Worm (Caenorhabditis elegans) whole organism, dauer: ENCODE data around the gene D1086.11.

Experiments used
- unc-62 ChIP-seq: sonication (generic microtip); optimal IDR thresholded peaks from 2 replicates; lab custom pipeline; 2017; ENCODE audit warnings: missing biosample characterization, missing genetic modification reagents, missing genetic modification characterization

The D1086.11 gene

DNA sequence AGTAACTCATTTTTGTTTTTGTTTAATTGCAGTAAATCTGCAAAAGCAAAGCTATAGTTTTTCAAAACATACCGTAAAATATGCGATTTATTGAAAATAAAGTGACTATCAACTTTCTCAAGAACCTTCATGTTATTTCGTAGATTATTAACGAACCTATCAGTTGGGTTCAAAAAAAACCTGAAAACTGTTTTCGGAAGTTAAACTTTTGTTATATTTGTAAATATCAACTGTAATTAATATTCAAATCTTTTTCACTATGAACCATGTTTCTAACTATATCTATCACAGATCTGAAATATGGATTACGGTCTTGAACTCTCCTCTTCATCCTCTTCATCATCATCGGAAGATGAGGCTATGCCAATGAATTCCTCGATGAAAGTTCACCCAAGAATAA is 13.8 kb downstream of the D1086.11 start, which contains the start of gene D1086.19:
D1086.19 (plus strand) TSS at position 301 of the 400 bp plus-strand sequence.
- no peak for TF ChIP-seq unc-62 (GFP tag; lab: Kevin White, UChicago)

DNA sequence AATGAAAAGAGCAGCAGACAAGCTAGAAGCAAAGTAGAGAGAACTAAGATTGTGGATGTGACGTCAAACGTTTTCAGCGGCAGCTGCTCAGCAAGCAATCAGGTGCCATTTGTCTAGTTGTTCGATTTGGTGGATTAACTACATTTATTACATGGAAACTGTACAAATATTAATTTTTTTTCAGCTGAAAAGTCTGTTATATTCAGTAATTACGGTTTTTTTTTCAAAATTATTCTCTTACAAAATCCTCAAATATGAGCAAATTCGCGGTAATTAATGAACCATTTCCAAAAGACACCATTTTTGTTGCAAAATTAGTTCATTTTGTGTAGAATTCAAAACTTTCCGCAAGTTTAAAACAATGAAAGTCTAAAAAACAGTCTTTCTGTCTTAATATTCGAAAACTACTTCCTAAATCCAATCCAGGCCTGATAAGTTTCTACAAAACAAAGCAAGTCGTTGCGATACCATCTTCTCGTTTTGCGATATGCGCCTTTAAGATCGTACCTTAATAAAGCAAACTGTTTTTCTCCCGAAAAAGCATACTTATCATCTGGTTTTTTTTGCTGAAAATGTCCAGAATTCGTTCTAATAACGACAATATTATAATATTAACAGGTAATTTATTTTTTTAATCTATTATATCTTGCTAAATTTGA is 16.2 kb downstream of the D1086.11 start, which contains the start of the genes D1086.5 and him-5:
D1086.5 (minus strand) TSS at position 51 of the 659 bp plus-strand sequence.
him-5 (plus strand) TSS at position 118 of the 659 bp plus-strand sequence.
- TF ChIP-seq unc-62 (GFP tag; lab: Kevin White, UChicago): no peak

DNA sequence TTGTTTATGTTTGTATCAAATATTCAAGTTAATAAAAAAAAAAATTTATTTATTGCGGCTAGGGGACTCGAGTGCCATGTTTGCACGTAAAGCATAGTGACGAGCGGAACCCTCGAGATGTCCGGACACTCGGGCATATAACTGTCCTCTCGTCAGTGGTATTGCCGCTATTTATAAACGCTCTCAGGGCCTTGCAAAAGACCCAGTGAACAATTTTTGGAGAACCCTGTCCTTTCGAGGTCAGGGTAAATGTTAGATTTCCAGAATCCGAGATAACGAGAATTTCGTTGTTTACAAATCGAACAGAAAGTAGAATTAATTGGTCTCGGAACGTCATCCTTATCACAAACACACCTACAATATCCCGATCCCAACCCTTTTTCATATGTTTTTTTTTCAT is 18.1 kb downstream of the D1086.11 start, which contains the start of gene D1086.3:
D1086.3 (plus strand) TSS at position 390 of the 400 bp plus-strand sequence.
- TF ChIP-seq unc-62 (GFP tag; lab: Kevin White, UChicago): no peak

DNA sequence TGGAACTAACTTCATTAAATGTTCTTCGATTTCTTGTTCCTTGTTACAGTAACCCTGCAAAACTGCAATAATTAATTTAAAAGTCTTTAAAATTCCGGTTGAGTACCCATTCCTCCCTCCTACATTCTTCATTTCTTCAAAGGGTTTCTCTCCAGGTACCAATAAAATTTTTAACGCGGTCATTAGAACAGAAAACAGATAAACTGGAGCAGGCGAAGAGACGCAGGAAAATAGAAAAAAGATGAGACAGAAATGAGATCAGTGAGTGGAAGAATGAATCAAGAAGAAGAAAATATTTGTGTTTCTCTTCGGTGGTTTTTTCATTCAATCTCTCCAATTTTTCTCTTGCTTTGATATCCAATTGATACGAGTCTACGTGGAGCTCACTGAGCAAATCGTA is 19.5 kb downstream of the D1086.11 start, which contains the start of gene D1086.8:
D1086.8 (plus strand) TSS at position 301 of the 400 bp plus-strand sequence.
- no peak for TF ChIP-seq unc-62 (GFP tag; lab: Kevin White, UChicago)

DNA sequence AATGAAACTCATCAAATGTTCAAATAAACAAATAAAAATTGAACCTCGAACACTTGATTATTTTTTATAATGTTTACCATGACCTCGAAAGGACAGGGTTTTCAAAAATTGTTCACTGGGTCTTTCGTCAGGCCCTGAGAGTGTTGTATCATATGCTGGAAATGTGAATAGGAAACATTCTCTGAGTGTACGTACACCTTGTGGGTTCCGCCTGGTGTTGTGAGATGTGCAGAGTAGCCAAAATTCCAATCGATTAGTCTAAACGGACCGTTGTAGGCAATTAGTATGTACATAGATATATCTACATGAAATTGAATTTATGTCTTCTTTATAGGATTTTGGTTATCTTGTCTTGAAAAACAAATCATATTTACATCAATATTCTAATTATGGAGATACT is 20.3 kb downstream of the D1086.11 start:
- no peak for TF ChIP-seq unc-62 (GFP tag; lab: Kevin White, UChicago)

DNA sequence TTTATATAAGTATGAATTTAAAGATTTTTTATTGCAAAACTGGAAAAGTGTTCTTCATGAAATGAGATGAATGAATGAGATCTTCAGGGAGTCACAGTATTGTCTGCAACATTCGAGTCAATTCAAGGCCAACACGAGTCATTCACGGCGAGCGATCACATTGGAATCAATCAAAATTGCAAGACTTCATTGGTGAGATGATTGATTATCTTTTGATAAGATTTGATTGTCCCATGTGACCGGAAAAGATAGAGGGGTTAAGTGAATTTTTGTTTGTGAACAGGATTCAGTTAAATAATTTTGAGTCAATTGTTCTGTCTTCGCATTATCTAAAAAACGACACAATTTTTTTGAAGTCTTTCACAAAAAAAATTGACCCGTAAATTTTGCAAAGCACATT is 20.7 kb downstream of the D1086.11 start:
- no peak for TF ChIP-seq unc-62 (GFP tag; lab: Kevin White, UChicago)

DNA sequence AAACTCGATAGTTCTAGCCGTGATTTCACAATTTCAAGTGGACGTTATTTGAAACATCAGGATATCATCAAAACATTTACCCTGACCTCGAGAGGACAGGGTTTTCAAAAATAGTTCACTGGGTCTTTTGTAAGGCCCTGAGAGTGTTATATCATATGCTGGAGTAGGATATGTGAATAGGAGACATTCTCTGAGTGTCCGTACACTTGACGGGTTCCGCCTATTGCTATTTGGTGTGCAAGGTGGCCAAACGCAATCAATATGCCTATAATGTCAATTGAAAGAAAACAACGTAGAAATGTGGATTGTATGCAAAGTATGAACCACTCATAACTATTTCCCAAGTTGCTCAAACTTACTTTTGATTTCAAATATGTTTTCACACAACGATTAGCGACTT is 23.1 kb downstream of the D1086.11 start:
- TF ChIP-seq unc-62 (GFP tag; lab: Kevin White, UChicago): no peak

DNA sequence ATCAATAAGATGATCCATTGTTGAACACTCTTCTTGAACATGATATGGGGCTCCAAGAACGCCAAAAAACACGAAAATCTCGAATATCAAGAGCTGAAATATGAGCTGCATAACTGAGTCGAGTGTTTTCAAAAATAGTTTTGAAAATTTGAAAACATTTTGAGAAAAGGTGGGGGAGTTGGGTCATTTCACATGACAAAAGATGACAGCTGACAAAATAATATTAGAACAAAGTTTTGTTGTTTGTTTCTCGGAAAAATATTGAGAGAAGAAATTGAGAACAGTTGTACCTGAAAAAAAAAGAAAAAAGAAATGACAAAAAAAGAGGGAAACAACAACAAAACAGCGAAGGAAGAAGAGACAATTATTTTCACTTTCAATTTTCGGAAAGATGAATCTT is 24.3 kb downstream of the D1086.11 start, which contains the start of the genes D1086.2 and D1086.1:
D1086.2 (minus strand) TSS at position 150 of the 400 bp plus-strand sequence.
D1086.1 (plus strand) TSS at position 340 of the 400 bp plus-strand sequence.
- TF ChIP-seq unc-62 (GFP tag; lab: Kevin White, UChicago): no peak

DNA sequence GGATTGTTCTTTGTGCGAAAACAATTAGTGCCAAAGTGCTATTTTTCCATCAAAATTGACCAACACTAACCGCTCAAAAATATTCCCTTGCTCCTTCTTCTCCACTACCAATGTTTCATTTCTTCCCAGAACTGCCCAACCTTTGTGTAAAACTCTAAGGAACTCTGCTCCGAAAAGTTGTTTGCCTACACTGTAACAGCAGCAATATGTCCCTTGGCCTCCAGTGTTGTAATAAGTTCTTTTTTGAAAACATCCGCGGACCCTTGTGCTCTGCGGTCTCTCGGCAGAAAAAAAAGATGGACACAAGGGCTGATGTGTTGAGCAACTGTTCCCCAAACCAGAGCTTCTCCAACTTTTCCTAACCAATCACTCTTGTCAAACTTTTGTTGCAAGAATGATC is 26.6 kb downstream of the D1086.11 start, which contains the start of gene D1086.12:
D1086.12 (plus strand) TSS at position 301 of the 400 bp plus-strand sequence.
- no peak for TF ChIP-seq unc-62 (GFP tag; lab: Kevin White, UChicago)

DNA sequence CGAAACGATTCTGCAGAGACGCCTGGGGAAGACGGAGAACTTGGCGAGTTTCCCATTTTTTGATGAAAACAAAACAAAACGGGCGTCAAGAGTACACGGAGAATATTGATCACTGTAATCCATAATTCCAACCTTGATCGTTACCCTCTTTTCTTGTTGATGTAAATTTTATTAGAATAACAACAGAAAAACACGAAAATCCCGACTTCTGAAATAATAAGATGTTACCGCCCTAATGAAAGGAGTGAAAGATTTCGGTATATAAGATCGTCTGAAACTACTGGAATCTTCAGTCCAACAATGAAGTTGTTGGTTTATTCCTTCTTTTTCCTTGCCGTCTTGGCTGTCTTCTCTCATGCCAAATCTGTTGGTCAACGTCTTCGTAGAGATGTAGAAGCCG is 29.7 kb downstream of the D1086.11 start, which contains the start of gene D1086.9:
D1086.9 (plus strand) TSS at position 301 of the 400 bp plus-strand sequence.
- no peak for TF ChIP-seq unc-62 (GFP tag; lab: Kevin White, UChicago)

DNA sequence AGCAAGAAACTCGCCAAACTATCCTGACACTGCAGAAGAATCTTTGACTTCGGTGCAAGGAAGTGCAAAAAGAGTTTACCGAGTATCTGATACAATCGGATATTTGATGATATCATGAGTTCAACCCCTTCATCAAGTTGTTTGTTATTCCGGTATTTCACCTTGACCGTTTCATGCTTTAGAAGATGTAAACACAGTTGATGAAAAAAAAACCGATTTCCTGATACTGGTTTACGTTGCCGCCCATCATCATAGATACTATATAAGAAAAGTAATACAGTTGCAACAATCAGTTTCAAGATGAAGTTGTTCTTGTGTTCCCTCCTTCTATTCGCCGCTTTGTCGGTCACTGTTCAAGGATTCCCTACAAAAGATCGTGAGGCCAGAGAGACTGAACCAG is 33.3 kb downstream of the D1086.11 start, which contains the start of gene H39E23.3:
H39E23.3 (plus strand) TSS at position 301 of the 400 bp plus-strand sequence.
- TF ChIP-seq unc-62 (GFP tag; lab: Kevin White, UChicago): no peak

DNA sequence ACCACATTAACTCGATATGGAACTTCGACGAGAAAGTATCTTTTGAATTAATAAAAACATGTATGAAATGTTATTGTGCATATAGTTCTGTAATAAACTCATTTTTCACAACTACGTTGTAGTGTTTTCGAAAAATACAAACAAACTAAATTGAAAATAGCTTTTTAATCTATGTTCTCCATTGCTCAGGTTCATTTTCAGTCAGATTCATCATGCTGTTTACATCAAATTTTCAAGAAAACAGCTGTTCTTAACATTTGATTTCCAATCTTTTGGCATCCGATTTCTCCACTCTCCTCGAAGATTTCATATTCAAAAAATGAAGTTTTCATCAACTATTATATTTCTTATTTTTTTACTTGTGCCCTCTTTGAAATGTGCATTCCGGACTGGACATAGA is 35.8 kb downstream of the D1086.11 start, which contains the start of gene H39E23.2:
H39E23.2 (plus strand) TSS at position 301 of the 400 bp plus-strand sequence.
- TF ChIP-seq unc-62 (GFP tag; lab: Kevin White, UChicago): no peak

DNA sequence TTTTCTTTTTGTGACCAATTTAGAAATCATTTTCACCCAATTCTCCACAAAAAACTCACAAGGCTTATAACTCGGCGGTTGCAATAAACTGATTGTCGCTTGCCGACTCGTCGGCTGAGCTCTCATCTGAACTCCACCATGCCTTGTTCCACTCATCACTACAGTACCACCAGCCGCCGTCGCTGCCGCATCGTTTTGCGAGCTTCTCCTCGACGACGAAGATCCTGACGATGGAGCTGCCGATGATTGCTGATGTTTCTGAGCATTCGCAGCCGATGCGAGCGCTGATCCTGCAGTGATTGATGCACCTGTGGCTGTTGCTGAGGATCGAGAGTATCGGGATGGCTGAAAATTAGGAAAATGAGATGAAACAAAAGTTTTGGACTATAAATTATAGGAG is 46.4 kb downstream of the D1086.11 start:
- no peak for TF ChIP-seq unc-62 (GFP tag; lab: Kevin White, UChicago)

DNA sequence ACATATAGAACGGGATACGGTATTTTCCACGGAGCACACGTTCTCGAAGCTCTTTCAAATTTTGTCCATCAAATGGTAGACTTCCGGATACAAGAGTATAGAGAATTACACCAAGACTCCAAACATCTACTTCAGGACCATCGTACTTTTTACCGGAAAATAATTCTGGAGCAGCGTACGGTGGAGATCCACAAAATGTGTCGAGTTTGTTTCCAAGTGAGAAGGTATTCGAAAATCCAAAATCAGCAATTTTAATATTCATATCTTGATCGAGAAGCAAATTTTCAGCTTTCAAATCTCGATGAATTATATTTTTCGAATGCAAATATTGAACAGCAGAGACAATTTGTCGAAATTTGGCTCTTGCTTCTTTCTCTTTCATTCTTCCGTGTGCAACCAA is 48.9 kb downstream of the D1086.11 start:
- no peak for TF ChIP-seq unc-62 (GFP tag; lab: Kevin White, UChicago)
